Fruit fly (Drosophila melanogaster): ENCODE results near the gene Dys.

Dys gene

DNA sequence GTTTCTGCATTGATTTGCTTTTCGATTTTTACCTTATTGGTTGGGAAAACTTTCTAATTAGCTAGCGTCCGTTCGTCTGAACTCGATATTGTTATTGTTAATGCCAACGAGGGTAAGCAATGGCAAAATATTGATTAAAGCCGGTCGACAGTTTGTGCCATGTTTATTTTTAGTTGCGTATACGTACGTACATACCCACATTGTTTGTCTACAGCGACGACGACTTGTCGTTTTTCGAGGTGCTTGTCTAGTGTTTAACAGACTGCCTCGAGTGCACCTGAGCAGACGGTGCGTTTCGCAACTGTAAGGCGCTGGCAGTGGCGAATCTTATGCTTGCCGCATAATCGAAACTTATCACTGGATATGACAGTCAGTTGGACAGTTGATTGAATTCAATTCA lies 6.6 kb downstream of the Dys start (continued):
- peak; percentile 67 for TF ChIP-seq Asciz (GFP tag; optimal IDR thresholded peaks at IDR 0.05)
- no peak for TF ChIP-seq CG16815 (GFP tag; optimal IDR thresholded peaks at IDR 0.05)
- no peak for TF ChIP-seq CG7839 (tag; optimal IDR thresholded peaks at IDR 0.05)
- no peak for TF ChIP-seq CG18476 (GFP tag; optimal IDR thresholded peaks at IDR 0.05)
- TF ChIP-seq CG31224 (GFP tag; IDR thresholded peaks at IDR 0.05) = no peak
- TF ChIP-seq Xrp1 (GFP tag; IDR thresholded peaks at IDR 0.05) = no peak
- TF ChIP-seq HLHmδ (GFP tag; optimal IDR thresholded peaks at IDR 0.05) = no peak
- no peak for TF ChIP-seq ab (GFP tag; optimal IDR thresholded peaks at IDR 0.05)
- TF ChIP-seq onecut (GFP tag; IDR thresholded peaks at IDR 0.05) = peak; percentile 38
- no peak for TF ChIP-seq Rx (GFP tag; IDR thresholded peaks at IDR 0.05)
- TF ChIP-seq CG10274 (GFP tag; optimal IDR thresholded peaks at IDR 0.05) = no peak
- no peak for TF ChIP-seq CG14710 (tag; optimal IDR thresholded peaks at IDR 0.05)
- no peak for TF ChIP-seq dm (GFP tag; optimal IDR thresholded peaks at IDR 0.05)
- no peak for TF ChIP-seq maf-S (GFP tag; optimal IDR thresholded peaks at IDR 0.05)
- peak in 1 of 2 experiments; percentile 59 for TF ChIP-seq eve (GFP tag; optimal IDR thresholded peaks at IDR 0.05)
- no peak for TF ChIP-seq CG17186 (GFP tag; optimal IDR thresholded peaks at IDR 0.05)
- TF ChIP-seq mld (GFP tag; IDR thresholded peaks at IDR 0.05; ENCODE audit: partially characterized antibody) = no peak
- TF ChIP-seq dimm (GFP tag; IDR thresholded peaks at IDR 0.05) = no peak
- no peak for TF ChIP-seq D19B (GFP tag; optimal IDR thresholded peaks at IDR 0.05)
- peak; percentile 37; the same call in 1 of the 2 replicates for TF ChIP-seq CG14014 (GFP tag; IDR thresholded peaks at IDR 0.05)
- no peak for TF ChIP-seq NC2α (GFP tag; optimal IDR thresholded peaks at IDR 0.05)
- no peak for TF ChIP-seq hth (optimal IDR thresholded peaks at IDR 0.05)
- TF ChIP-seq unc-4 (GFP tag; IDR thresholded peaks at IDR 0.05; ENCODE audit: partially characterized antibody) = no peak
- no peak for TF ChIP-seq twi (tag; optimal IDR thresholded peaks at IDR 0.05)
- no peak for TF ChIP-seq CG30431 (GFP tag; optimal IDR thresholded peaks at IDR 0.05)
- no peak for TF ChIP-seq CG18011 (GFP tag; optimal IDR thresholded peaks at IDR 0.05)
- no peak for TF ChIP-seq zen (tag; optimal IDR thresholded peaks at IDR 0.05)
- no peak for TF ChIP-seq Dref (GFP tag; IDR thresholded peaks at IDR 0.05)
- TF ChIP-seq ewg (GFP tag; optimal IDR thresholded peaks at IDR 0.05) = peak; percentile 17
- no peak for TF ChIP-seq Dbx (GFP tag; IDR thresholded peaks at IDR 0.05)
- TF ChIP-seq grau (tag; optimal IDR thresholded peaks at IDR 0.05) = no peak
- no peak for TF ChIP-seq sr (GFP tag; IDR thresholded peaks at IDR 0.05)
- TF ChIP-seq CG1647 (GFP tag; optimal IDR thresholded peaks at IDR 0.05) = no peak
- TF ChIP-seq CG11696 (GFP tag; IDR thresholded peaks at IDR 0.05) = no peak
- peak; percentile 7 for TF ChIP-seq PHDP (tag; optimal IDR thresholded peaks at IDR 0.05)
- TF ChIP-seq wor (GFP tag; IDR thresholded peaks at IDR 0.05) = no peak
- TF ChIP-seq CG4707 (GFP tag; optimal IDR thresholded peaks at IDR 0.05) = peak; percentile 55
- no peak for TF ChIP-seq CG10654 (GFP tag; optimal IDR thresholded peaks at IDR 0.05)
- TF ChIP-seq CG34224 (GFP tag; IDR thresholded peaks at IDR 0.05; ENCODE audit: partially characterized antibody) = no peak
- peak; percentile 18 for TF ChIP-seq CG12942 (GFP tag; optimal IDR thresholded peaks at IDR 0.05)
- no peak for TF ChIP-seq eyg (GFP tag; optimal IDR thresholded peaks at IDR 0.05)
- TF ChIP-seq Nf-YC (tag; optimal IDR thresholded peaks at IDR 0.05) = no peak
- no peak for TF ChIP-seq amos (GFP tag; IDR thresholded peaks at IDR 0.05; ENCODE audit: partially characterized antibody)
- no peak for TF ChIP-seq CG13296 (GFP tag; optimal IDR thresholded peaks at IDR 0.05)
- TF ChIP-seq nerfin-2 (GFP tag; IDR thresholded peaks at IDR 0.05; ENCODE audit: partially characterized antibody) = no peak
- TF ChIP-seq CG6791 (GFP tag; IDR thresholded peaks at IDR 0.05; ENCODE audit: partially characterized antibody) = no peak
- TF ChIP-seq E2f2 (GFP tag; IDR thresholded peaks at IDR 0.05) = no peak
- no peak for TF ChIP-seq CG11398 (GFP tag; optimal IDR thresholded peaks at IDR 0.05)
- peak; percentile 58 for TF ChIP-seq CG17359 (tag; optimal IDR thresholded peaks at IDR 0.05)
- no peak for TF ChIP-seq D (optimal IDR thresholded peaks at IDR 0.05)
- no peak for TF ChIP-seq D (GFP tag; optimal IDR thresholded peaks at IDR 0.05)
- TF ChIP-seq Six4 (GFP tag; optimal IDR thresholded peaks at IDR 0.05) = no peak
